Worm (Caenorhabditis elegans) whole organism, L4 larva: ENCODE data around the gene srw-73.

ENCODE experiments used
- D1046.2 ChIP-seq: fragments of 200-800 bp; sonication (Bioruptor generic); IDR thresholded peaks from 2 replicates; pipeline ENCODE4 v1.3.6; 2022; ENCODE audit warnings: missing genetic modification characterization, missing compliant biosample characterization
- F26F4.8 ChIP-seq: fragments of 200-800 bp; sonication (Bioruptor generic); conservative IDR thresholded peaks from 2 replicates; pipeline ENCODE4 v1.3.6; 2022; ENCODE audit warnings: missing genetic modification characterization, missing compliant biosample characterization
- F44E2.7 ChIP-seq: fragments of 200-800 bp; sonication (Bioruptor generic); IDR thresholded peaks from 2 replicates; pipeline ENCODE4 v2.1.2; 2022; ENCODE audit warnings: missing genetic modification characterization, missing compliant biosample characterization
- T20F7.1 ChIP-seq: fragments of 200-800 bp; sonication (Bioruptor generic); optimal IDR thresholded peaks from 2 replicates; lab custom pipeline; 2018; ENCODE audit warnings: mild to moderate bottlenecking, missing genetic modification characterization, missing compliant biosample characterization
- T26A8.4 ChIP-seq: fragments of 200-800 bp; sonication (Bioruptor generic); IDR thresholded peaks from 2 replicates; pipeline ENCODE4 v1.3.6; 2022; ENCODE audit warnings: missing genetic modification characterization, missing compliant biosample characterization
- Y105C5A.15 ChIP-seq: fragments of 200-800 bp; sonication (Bioruptor generic); IDR thresholded peaks from 2 replicates; pipeline ENCODE4 v1.3.6; 2022; ENCODE audit warnings: missing genetic modification characterization, missing compliant biosample characterization
- Y75B8A.6 ChIP-seq: fragments of 200-800 bp; sonication (Bioruptor generic); IDR thresholded peaks from 2 replicates; pipeline ENCODE4 v1.3.6; 2022; ENCODE audit warnings: missing genetic modification reagents, missing genetic modification characterization, missing compliant biosample characterization
- ama-1 ChIP-seq: fragments of 150-350 bp; optimal IDR thresholded peaks from 2 replicates; lab custom pipeline; 2014; ENCODE audit warnings: inconsistent platforms, mixed read lengths
- ceh-20 ChIP-seq: fragments of 200-800 bp; sonication (Bioruptor generic); IDR thresholded peaks from 2 replicates; pipeline ENCODE4 v1.3.6; 2022; ENCODE audit warnings: missing genetic modification reagents, missing genetic modification characterization, missing compliant biosample characterization
- ceh-28 ChIP-seq: fragments of 150-350 bp; optimal IDR thresholded peaks from 2 replicates; lab custom pipeline; 2014; ENCODE audit warnings: missing biosample characterization, missing genetic modification reagents, missing genetic modification characterization
- ceh-44 ChIP-seq: fragments of 200-800 bp; sonication (Bioruptor generic); IDR thresholded peaks from 2 replicates; pipeline ENCODE4 v1.3.6; 2022; ENCODE audit warnings: missing genetic modification reagents, missing genetic modification characterization, missing compliant biosample characterization
- ceh-62 ChIP-seq: sonication (generic microtip); optimal IDR thresholded peaks from 2 replicates; lab custom pipeline; 2017; ENCODE audit warnings: missing biosample characterization, missing genetic modification characterization
- ces-1 ChIP-seq: fragments of 150-350 bp; sonication (generic microtip); optimal IDR thresholded peaks from 4 replicates; lab custom pipeline; 2014; ENCODE audit warnings: missing biosample characterization, missing genetic modification reagents, missing genetic modification characterization
- daf-16 ChIP-seq, 3 experiments: sonication (generic microtip); optimal IDR thresholded peaks; 2 replicates each; lab custom pipeline; 2016 to 2017; ENCODE audit warnings: missing genetic modification characterization in 3 of 3, missing genetic modification reagents in 3 of 3, mild to moderate bottlenecking in 2 of 3, missing compliant biosample characterization in 2 of 3, missing biosample characterization in 1 of 3, moderate library complexity in 1 of 3
- daf-19 ChIP-seq: fragments of 200-800 bp; sonication (Bioruptor generic); conservative IDR thresholded peaks from 2 replicates; pipeline ENCODE4 v1.3.6; 2022; ENCODE audit warnings: missing genetic modification characterization, missing compliant biosample characterization
- dmd-9 ChIP-seq: fragments of 200-800 bp; sonication (Bioruptor generic); IDR thresholded peaks from 2 replicates; pipeline ENCODE4 v1.3.6; 2022; ENCODE audit warnings: missing genetic modification reagents, missing genetic modification characterization, missing compliant biosample characterization
- dpl-1 ChIP-seq: fragments of 150-350 bp; optimal IDR thresholded peaks from 2 replicates; lab custom pipeline; 2014; ENCODE audit warnings: missing biosample characterization, missing genetic modification reagents, missing genetic modification characterization
- dve-1 ChIP-seq: sonication (generic microtip); optimal IDR thresholded peaks from 2 replicates; lab custom pipeline; 2017; ENCODE audit warnings: antibody characterized with exemption, mild to moderate bottlenecking, missing genetic modification characterization, missing compliant biosample characterization; ENCODE audit not compliant: insufficient read depth
- egl-43 ChIP-seq: fragments of 200-800 bp; sonication (Bioruptor generic); IDR thresholded peaks from 2 replicates; pipeline ENCODE4 v1.3.6; 2022; ENCODE audit warnings: missing genetic modification reagents, missing genetic modification characterization, missing compliant biosample characterization
- fos-1 ChIP-seq: fragments of 150-350 bp; optimal IDR thresholded peaks from 2 replicates; lab custom pipeline; 2014; ENCODE audit warnings: missing biosample characterization, missing genetic modification characterization
- hlh-11 ChIP-seq: fragments of 200-800 bp; sonication (Bioruptor generic); optimal IDR thresholded peaks from 2 replicates; lab custom pipeline; 2018; ENCODE audit warnings: mild to moderate bottlenecking, missing genetic modification characterization, missing compliant biosample characterization
- hlh-30 ChIP-seq: sonication (generic microtip); optimal IDR thresholded peaks from 2 replicates; lab custom pipeline; 2017; ENCODE audit warnings: antibody characterized with exemption, mild to moderate bottlenecking, missing genetic modification characterization, missing compliant biosample characterization; ENCODE audit not compliant: insufficient read depth
- hmg-1.1 ChIP-seq: fragments of 200-800 bp; sonication (Bioruptor generic); IDR thresholded peaks from 2 replicates; pipeline ENCODE4 v1.3.6; 2022; ENCODE audit warnings: missing genetic modification reagents, missing genetic modification characterization, missing compliant biosample characterization
- lin-29 ChIP-seq: fragments of 200-800 bp; sonication (Bioruptor generic); IDR thresholded peaks from 2 replicates; pipeline ENCODE4 v1.3.6; 2022; ENCODE audit warnings: missing genetic modification reagents, missing genetic modification characterization, missing compliant biosample characterization
- lsy-2 ChIP-seq, 2 experiments: fragments of 150-350 bp in 1 of 2; sonication (generic microtip) in 1 of 2; optimal IDR thresholded peaks; 2 replicates each; lab custom pipeline; 2014 to 2017; ENCODE audit warnings: missing biosample characterization in 2 of 2, missing genetic modification characterization in 2 of 2
- mdl-1 ChIP-seq, 2 experiments: fragments of 150-350 bp in 1 of 2; sonication (generic microtip) in 1 of 2; optimal IDR thresholded peaks; 2 replicates each; lab custom pipeline; 2014 to 2017; ENCODE audit warnings: missing biosample characterization in 2 of 2, missing genetic modification characterization in 2 of 2
- mdt-29 ChIP-seq: fragments of 200-800 bp; sonication (Bioruptor generic); IDR thresholded peaks from 2 replicates; pipeline ENCODE4 v1.3.6; 2022; ENCODE audit warnings: missing genetic modification reagents, missing genetic modification characterization, missing compliant biosample characterization
- mep-1 ChIP-seq: fragments of 150-350 bp; sonication (generic microtip); optimal IDR thresholded peaks from 3 replicates; lab custom pipeline; 2014; ENCODE audit warnings: missing biosample characterization, missing genetic modification characterization
- mes-2 ChIP-seq: sonication (generic microtip); optimal IDR thresholded peaks from 2 replicates; lab custom pipeline; 2016; ENCODE audit warnings: missing genotype, mild to moderate bottlenecking, missing genetic modification characterization, missing compliant biosample characterization; ENCODE audit not compliant: poor library complexity, severe bottlenecking
- mxl-2 ChIP-seq: fragments of 200-800 bp; sonication (Bioruptor generic); conservative IDR thresholded peaks from 2 replicates; pipeline ENCODE4 v1.3.6; 2022; ENCODE audit warnings: missing genetic modification reagents, missing genetic modification characterization, missing compliant biosample characterization
- mxl-3 ChIP-seq: fragments of 200-800 bp; sonication (Bioruptor generic); optimal IDR thresholded peaks from 2 replicates; lab custom pipeline; 2018; ENCODE audit warnings: mild to moderate bottlenecking, missing genetic modification characterization, missing compliant biosample characterization
- nhr-10 ChIP-seq: fragments of 150-350 bp; optimal IDR thresholded peaks from 2 replicates; lab custom pipeline; 2014; ENCODE audit warnings: missing biosample characterization, missing genetic modification characterization
- nhr-102 ChIP-seq: sonication (generic microtip); optimal IDR thresholded peaks from 2 replicates; lab custom pipeline; 2016; ENCODE audit warnings: mild to moderate bottlenecking, missing genetic modification characterization, moderate library complexity, missing compliant biosample characterization
- nhr-111 ChIP-seq: fragments of 200-800 bp; sonication (Bioruptor generic); optimal IDR thresholded peaks from 2 replicates; lab custom pipeline; 2018; ENCODE audit warnings: mild to moderate bottlenecking, missing genetic modification characterization, missing compliant biosample characterization
- nhr-28 ChIP-seq: fragments of 150-350 bp; optimal IDR thresholded peaks from 2 replicates; lab custom pipeline; 2014; ENCODE audit warnings: missing biosample characterization, missing genetic modification characterization
- nhr-42 ChIP-seq: fragments of 200-800 bp; sonication (Bioruptor generic); IDR thresholded peaks from 2 replicates; pipeline ENCODE4 v1.3.6; 2022; ENCODE audit warnings: missing genetic modification characterization, missing compliant biosample characterization
- nhr-48 ChIP-seq: sonication (generic microtip); optimal IDR thresholded peaks from 2 replicates; lab custom pipeline; 2016; ENCODE audit warnings: mild to moderate bottlenecking, missing genetic modification characterization, missing compliant biosample characterization
- nhr-76 ChIP-seq: fragments of 150-350 bp; optimal IDR thresholded peaks from 2 replicates; lab custom pipeline; 2014; ENCODE audit warnings: missing biosample characterization, missing genetic modification characterization
- rbr-2 ChIP-seq: sonication (generic microtip); optimal IDR thresholded peaks from 2 replicates; lab custom pipeline; 2016; ENCODE audit warnings: missing genotype, missing genetic modification characterization, missing compliant biosample characterization
- saeg-2 ChIP-seq: fragments of 200-800 bp; sonication (Bioruptor generic); IDR thresholded peaks from 2 replicates; pipeline ENCODE4 v1.3.6; 2022; ENCODE audit warnings: missing genetic modification reagents, missing genetic modification characterization, missing compliant biosample characterization
- sdz-12 ChIP-seq: fragments of 200-800 bp; sonication (Bioruptor generic); optimal IDR thresholded peaks from 2 replicates; lab custom pipeline; 2018; ENCODE audit warnings: mild to moderate bottlenecking, missing genetic modification characterization, missing compliant biosample characterization
- set-16 ChIP-seq: fragments of 200-800 bp; sonication (Bioruptor generic); IDR thresholded peaks from 2 replicates; pipeline ENCODE4 v1.3.6; 2022; ENCODE audit warnings: missing genetic modification reagents, missing genetic modification characterization, missing compliant biosample characterization
- snpc-1.2 ChIP-seq: fragments of 200-800 bp; sonication (Bioruptor generic); IDR thresholded peaks from 2 replicates; pipeline ENCODE4 v1.3.6; 2022; ENCODE audit warnings: missing genetic modification reagents, missing genetic modification characterization, missing compliant biosample characterization
- spr-3 ChIP-seq: fragments of 200-800 bp; sonication (Bioruptor generic); optimal IDR thresholded peaks from 2 replicates; lab custom pipeline; 2018; ENCODE audit warnings: mild to moderate bottlenecking, missing genetic modification characterization, missing compliant biosample characterization
- zfp-2 ChIP-seq: sonication (generic microtip); optimal IDR thresholded peaks from 2 replicates; lab custom pipeline; 2016; ENCODE audit warnings: mild to moderate bottlenecking, missing genetic modification characterization, missing compliant biosample characterization
- zfp-3 ChIP-seq: fragments of 200-800 bp; sonication (Bioruptor generic); conservative IDR thresholded peaks from 2 replicates; pipeline ENCODE4 v1.3.6; 2022; ENCODE audit warnings: missing genetic modification reagents, missing genetic modification characterization, missing compliant biosample characterization
- zip-11 ChIP-seq: fragments of 200-800 bp; sonication (Bioruptor generic); IDR thresholded peaks from 2 replicates; pipeline ENCODE4 v1.3.6; 2022; ENCODE audit warnings: missing genetic modification characterization, missing compliant biosample characterization
- ztf-11 ChIP-seq: fragments of 150-350 bp; optimal IDR thresholded peaks from 2 replicates; lab custom pipeline; 2014; ENCODE audit warnings: missing biosample characterization, missing genetic modification characterization
- ztf-7 ChIP-seq: fragments of 150-350 bp; optimal IDR thresholded peaks from 2 replicates; lab custom pipeline; 2014; ENCODE audit warnings: missing biosample characterization, missing genetic modification characterization

Gene srw-73

ce11 chrV:16595140-16595791 is 6.9 kb upstream of the srw-73 start, which contains the start of gene cpl-1 (continued):
- TF ChIP-seq daf-19 (GFP tag; lab: Robert Waterston, UW) (peak; percentile 48; the same call in 1 of the 2 replicates), mep-1 (tag; lab: Kevin White, UChicago) (no peak), mxl-2 (no peak), nhr-42 (GFP tag; lab: Robert Waterston, UW) (no peak), fos-1 (tag; lab: Kevin White, UChicago) (no peak), Y75B8A.6 (GFP tag; lab: Robert Waterston, UW) (no peak), nhr-48 (peak; percentile 47), daf-16 (GFP tag; optimal IDR thresholded peaks at IDR 0.05; lab: Kevin White, UChicago) (peak in 1 of 2 experiments; percentile 47), daf-16 (tag; optimal IDR thresholded peaks at IDR 0.05; lab: Kevin White, UChicago) (peak; percentile 89), lsy-2 (tag; optimal IDR thresholded peaks at IDR 0.05; lab: Kevin White, UChicago) (no peak), mxl-3 (no peak), Y105C5A.15 (GFP tag; lab: Robert Waterston, UW) (no peak), dve-1 (peak; percentile 84), dpl-1 (GFP tag; lab: Kevin White, UChicago) (no peak), dmd-9 (GFP tag; lab: Robert Waterston, UW) (no peak), ces-1 (GFP tag; lab: Kevin White, UChicago) (no peak), zfp-2 (tag; lab: Kevin White, UChicago) (no peak), nhr-111 (peak; percentile 10), D1046.2 (GFP tag; lab: Robert Waterston, UW) (no peak)

DNA sequence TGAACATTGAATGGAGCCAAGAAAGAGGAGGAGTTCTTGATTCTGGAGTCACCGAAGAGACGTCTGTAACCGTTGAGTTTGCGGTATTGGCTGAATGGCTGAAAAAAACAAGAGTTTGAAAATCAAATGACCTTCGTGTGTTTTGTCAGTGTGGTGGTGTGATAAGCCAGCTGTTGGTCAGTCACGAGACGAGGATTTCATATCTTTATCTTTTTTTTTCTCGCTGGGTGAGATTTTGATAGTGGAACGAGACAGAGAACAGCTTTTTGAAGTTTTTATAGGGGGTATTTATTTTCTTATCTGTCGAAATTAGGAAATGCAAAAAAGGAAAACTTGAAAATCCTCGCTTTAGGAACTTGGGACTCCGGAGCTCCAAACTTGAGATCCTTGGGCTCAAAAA is 6.2 kb upstream of the srw-73 start:
- TF ChIP-seq T26A8.4 (no peak), nhr-76 (tag; lab: Kevin White, UChicago) (no peak), F26F4.8 (no peak), ceh-62 (no peak), nhr-102 (no peak), hmg-1.1 (no peak), ama-1 (no peak), ztf-7 (tag; lab: Kevin White, UChicago) (no peak), egl-43 (GFP tag; lab: Robert Waterston, UW) (no peak), hlh-11 (tag; lab: Kevin White, UChicago) (peak; percentile 68), saeg-2 (GFP tag; lab: Robert Waterston, UW) (no peak), F44E2.7 (no peak), spr-3 (no peak), mdl-1 (tag; optimal IDR thresholded peaks at IDR 0.05; lab: Kevin White, UChicago) (no peak), daf-16 (GFP tag; optimal IDR thresholded peaks at IDR 0.05; lab: Kevin White, UChicago) (no peak), daf-16 (tag; optimal IDR thresholded peaks at IDR 0.05; lab: Kevin White, UChicago) (peak; percentile 33), mes-2 (peak; percentile 0), lin-29 (GFP tag; lab: Robert Waterston, UW) (no peak), ceh-44 (GFP tag; lab: Robert Waterston, UW) (no peak), ces-1 (GFP tag; lab: Kevin White, UChicago) (no peak), ztf-11 (tag; lab: Kevin White, UChicago) (no peak), snpc-1.2 (GFP tag; lab: Robert Waterston, UW) (no peak), ceh-28 (tag; lab: Kevin White, UChicago) (no peak), nhr-10 (no peak), ceh-20 (GFP tag; lab: Robert Waterston, UW) (no peak), zip-11 (no peak), mxl-3 (no peak), mdt-29 (GFP tag; lab: Robert Waterston, UW) (no peak), set-16 (GFP tag; lab: Robert Waterston, UW) (no peak), nhr-28 (tag; lab: Kevin White, UChicago) (no peak), T20F7.1 (GFP tag; lab: Kevin White, UChicago) (no peak), hlh-30 (peak; percentile 80), rbr-2 (tag; lab: Kevin White, UChicago) (no peak), zfp-3 (0 out of 2 replicates have a peak, but pooled peaks have one; percentile 13), sdz-12 (no peak)
